Worm (Caenorhabditis elegans) whole organism, early embryonic: Measurements from ENCODE around the gene tsp-17.

Experiments
- B0310.2 ChIP-seq: sonication (generic microtip); optimal IDR thresholded peaks from 2 replicates; lab custom pipeline; 2016; ENCODE audit warnings: mild to moderate bottlenecking, missing genetic modification characterization, missing compliant biosample characterization
- aly-1 ChIP-seq: sonication (generic microtip); optimal IDR thresholded peaks from 2 replicates; lab custom pipeline; 2016; ENCODE audit warnings: missing genetic modification characterization, missing compliant biosample characterization
- ama-1 ChIP-seq: fragments of 150-350 bp; optimal IDR thresholded peaks from 2 replicates; lab custom pipeline; 2014
- ceh-13 ChIP-seq: fragments of 200-800 bp; sonication (Bioruptor generic); optimal IDR thresholded peaks from 2 replicates; lab custom pipeline; 2018; ENCODE audit warnings: mild to moderate bottlenecking, missing genetic modification characterization, missing compliant biosample characterization
- ceh-36 ChIP-seq: sonication (generic microtip); optimal IDR thresholded peaks from 2 replicates; lab custom pipeline; 2016; ENCODE audit warnings: missing genetic modification characterization, inconsistent platforms, missing compliant biosample characterization
- ets-7 ChIP-seq: sonication (generic microtip); optimal IDR thresholded peaks from 2 replicates; lab custom pipeline; 2016; ENCODE audit warnings: missing genotype, missing genetic modification characterization, missing compliant biosample characterization
- flt-1 ChIP-seq: fragments of 200-800 bp; sonication (Bioruptor generic); IDR thresholded peaks from 2 replicates; pipeline ENCODE4 v1.3.6; 2022; ENCODE audit warnings: missing genetic modification characterization, missing compliant biosample characterization
- hmg-4 ChIP-seq: fragments of 200-800 bp; sonication (Bioruptor generic); optimal IDR thresholded peaks from 2 replicates; lab custom pipeline; 2018; ENCODE audit warnings: mild to moderate bottlenecking, missing genetic modification characterization, missing compliant biosample characterization
- hnd-1 ChIP-seq: sonication (generic microtip); optimal IDR thresholded peaks from 2 replicates; lab custom pipeline; 2016; ENCODE audit warnings: missing genetic modification characterization, missing compliant biosample characterization
- pes-1 ChIP-seq: fragments of 200-800 bp; sonication (Bioruptor generic); IDR thresholded peaks from 2 replicates; pipeline ENCODE4 v1.3.6; 2022; ENCODE audit warnings: missing genetic modification reagents, missing genetic modification characterization, missing compliant biosample characterization
- scrt-1 ChIP-seq: fragments of 200-800 bp; sonication (Bioruptor generic); IDR thresholded peaks from 2 replicates; pipeline ENCODE4 v1.3.6; 2022; ENCODE audit warnings: missing genetic modification characterization, missing compliant biosample characterization
- sea-1 ChIP-seq: fragments of 200-800 bp; sonication (Bioruptor generic); conservative IDR thresholded peaks from 2 replicates; pipeline ENCODE4 v1.3.6; 2022; ENCODE audit warnings: missing genetic modification characterization, missing compliant biosample characterization
- tbx-11 ChIP-seq: fragments of 200-800 bp; sonication (Bioruptor generic); IDR thresholded peaks from 2 replicates; pipeline ENCODE4 v1.3.6; 2022; ENCODE audit warnings: missing genetic modification characterization, missing compliant biosample characterization
- tbx-37 ChIP-seq: fragments of 200-800 bp; sonication (Bioruptor generic); conservative IDR thresholded peaks from 2 replicates; pipeline ENCODE4 v1.3.6; 2022; ENCODE audit warnings: missing genetic modification reagents, missing genetic modification characterization, missing compliant biosample characterization

DNA sequence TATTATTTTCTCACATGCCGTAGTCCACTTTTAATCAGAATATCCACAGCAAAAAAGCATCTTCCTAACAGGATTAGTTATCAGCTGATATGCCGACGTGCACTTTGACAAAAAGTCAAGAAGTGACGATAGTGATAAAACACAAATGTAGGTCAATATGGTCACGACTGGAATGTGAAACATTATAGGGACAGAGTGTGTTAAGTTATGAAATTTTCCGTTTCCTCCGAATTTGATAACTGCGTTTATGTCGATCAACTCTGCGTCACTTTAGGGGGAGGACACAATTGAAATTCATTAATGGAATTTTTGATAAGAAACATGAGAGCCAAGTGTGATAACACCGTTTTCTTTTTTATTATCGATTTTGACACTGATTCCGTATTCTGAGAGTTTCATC, 48.0 kb downstream of the tsp-17 start, which contains the start of gene aex-4:
- TF ChIP-seq tbx-37 (GFP tag; lab: Robert Waterston, UW) (no peak), hmg-4 (GFP tag; lab: Kevin White, UChicago) (no peak), ama-1 (no peak), scrt-1 (no peak), ets-7 (tag; lab: Kevin White, UChicago) (no peak), B0310.2 (no peak), aly-1 (tag; lab: Kevin White, UChicago) (no peak), ceh-13 (GFP tag; lab: Kevin White, UChicago) (no peak), flt-1 (GFP tag; lab: Robert Waterston, UW) (no peak), ceh-36 (tag; lab: Kevin White, UChicago) (no peak), sea-1 (GFP tag; lab: Robert Waterston, UW) (no peak), pes-1 (GFP tag; lab: Robert Waterston, UW) (no peak), hnd-1 (tag; lab: Kevin White, UChicago) (no peak), tbx-11 (no peak)
